Worm (Caenorhabditis elegans) whole organism, midembryonic: ENCODE data around the gene oac-48.

ENCODE experiments used
- T22C8.4 ChIP-seq: fragments of 200-800 bp; sonication (Bioruptor generic); IDR thresholded peaks from 2 replicates; pipeline ENCODE4 v1.3.6; 2022; ENCODE audit warnings: missing genetic modification characterization, missing compliant biosample characterization
- cog-1 ChIP-seq: sonication (generic microtip); optimal IDR thresholded peaks from 2 replicates; lab custom pipeline; 2016; ENCODE audit warnings: missing genetic modification characterization, missing compliant biosample characterization
- med-1 ChIP-seq: sonication (generic microtip); optimal IDR thresholded peaks from 2 replicates; lab custom pipeline; 2017; ENCODE audit warnings: missing genetic modification characterization, mild to moderate bottlenecking, missing compliant biosample characterization, antibody characterized with exemption, missing genetic modification reagents; ENCODE audit not compliant: insufficient read depth

- TF ChIP-seq cog-1 (no peak), med-1 (GFP tag; lab: Kevin White, UChicago) (no peak), T22C8.4 (no peak)
Measured at ce11 chrIV:13695720-13696364, 22.2 kb downstream of the oac-48 start.
